Worm (Caenorhabditis elegans) whole organism, L4/young adult: Measurements from ENCODE around the gene C18D4.4.

Experiments used
- W03F9.2 ChIP-seq: fragments of 150-350 bp; optimal IDR thresholded peaks from 2 replicates; lab custom pipeline; 2014; ENCODE audit warnings: missing biosample characterization, missing genetic modification characterization
- dao-5 ChIP-seq: sonication (generic microtip); optimal IDR thresholded peaks from 2 replicates; lab custom pipeline; 2016; ENCODE audit warnings: missing genotype, missing genetic modification characterization, moderate library complexity, missing compliant biosample characterization
- him-1 ChIP-seq: sonication (generic microtip); optimal IDR thresholded peaks from 2 replicates; lab custom pipeline; 2016; ENCODE audit warnings: missing genotype, missing genetic modification reagents, missing genetic modification characterization, missing compliant biosample characterization

- no peak for TF ChIP-seq W03F9.2
- no peak for TF ChIP-seq him-1 (tag; lab: Kevin White, UChicago)
- TF ChIP-seq dao-5 (tag; lab: Kevin White, UChicago), result no peak
These were observed 37.6 kb downstream of the C18D4.4 start, which contains the start of gene fbxa-102 for ce11 chrV:17493732-17494131.
